Fruit fly (Drosophila melanogaster) whole organism, embryonic: ENCODE measurements around the gene CG6398.

Source experiments
- Bdp1 ChIP-seq: fragments of 200-800 bp; sonication (Bioruptor generic); optimal IDR thresholded peaks from 3 replicates; lab custom pipeline; 2016; ENCODE audit warnings: missing biosample characterization, missing genetic modification characterization
- BtbVII ChIP-seq: fragments of 200-800 bp; sonication (Bioruptor generic); optimal IDR thresholded peaks from 3 replicates; lab custom pipeline; 2017; ENCODE audit warnings: missing biosample characterization, mild to moderate bottlenecking, missing genetic modification characterization
- CG10147 ChIP-seq: fragments of 200-800 bp; sonication (Bioruptor generic); optimal IDR thresholded peaks from 2 replicates; lab custom pipeline; 2019; ENCODE audit warnings: missing biosample characterization, mild to moderate bottlenecking, missing genetic modification characterization, moderate library complexity
- CG11695 ChIP-seq: fragments of 200-800 bp; sonication (Bioruptor generic); IDR thresholded peaks from 3 replicates; pipeline ENCODE4 v1.3.6; 2022; ENCODE audit warnings: missing biosample characterization, missing genetic modification characterization
- CG13287 ChIP-seq: fragments of 200-800 bp; sonication (Bioruptor generic); IDR thresholded peaks from 2 replicates; pipeline ENCODE4 v1.3.6; 2022; ENCODE audit warnings: missing biosample characterization, missing genetic modification characterization; ENCODE audit not compliant: partially characterized antibody
- CG14014 ChIP-seq: fragments of 200-800 bp; sonication (Bioruptor generic); IDR thresholded peaks from 2 replicates; pipeline ENCODE4 v1.3.6; 2022; ENCODE audit warnings: missing biosample characterization, missing genetic modification characterization
- CG14050 ChIP-seq: fragments of 200-800 bp; sonication (Bioruptor generic); IDR thresholded peaks from 3 replicates; pipeline ENCODE4 v1.3.6; 2022; ENCODE audit warnings: missing biosample characterization, missing genetic modification characterization
- CG15073 ChIP-seq: fragments of 200-800 bp; sonication (Bioruptor generic); optimal IDR thresholded peaks from 2 replicates; lab custom pipeline; 2016; ENCODE audit warnings: missing biosample characterization, missing genetic modification characterization
- CG15696 ChIP-seq: fragments of 200-800 bp; sonication (Bioruptor generic); optimal IDR thresholded peaks from 2 replicates; lab custom pipeline; 2019; ENCODE audit warnings: missing biosample characterization, mild to moderate bottlenecking, missing genetic modification characterization, moderate library complexity
- CG17359 ChIP-seq: fragments of 200-800 bp; sonication (Bioruptor generic); optimal IDR thresholded peaks from 3 replicates; lab custom pipeline; 2018; ENCODE audit warnings: missing biosample characterization, mild to moderate bottlenecking, missing genetic modification characterization, moderate library complexity
- CG3065 ChIP-seq: fragments of 200-800 bp; sonication (Bioruptor generic); optimal IDR thresholded peaks from 2 replicates; lab custom pipeline; 2016; ENCODE audit warnings: missing biosample characterization, missing genetic modification characterization
- CG31388 ChIP-seq: fragments of 200-800 bp; sonication (Bioruptor generic); optimal IDR thresholded peaks from 2 replicates; lab custom pipeline; 2016; ENCODE audit warnings: missing biosample characterization, missing genetic modification characterization
- CG32772 ChIP-seq: fragments of 200-800 bp; sonication (Bioruptor generic); IDR thresholded peaks from 2 replicates; pipeline ENCODE4 v1.3.6; 2022; ENCODE audit warnings: missing biosample characterization, missing genetic modification characterization
- CG34224 ChIP-seq: fragments of 200-800 bp; sonication (Bioruptor generic); IDR thresholded peaks from 3 replicates; pipeline ENCODE4 v1.3.6; 2022; ENCODE audit warnings: missing biosample characterization, missing genetic modification characterization; ENCODE audit not compliant: partially characterized antibody
- CG34422 ChIP-seq: fragments of 200-800 bp; sonication (Bioruptor generic); IDR thresholded peaks from 3 replicates; pipeline ENCODE4 v1.3.6; 2022; ENCODE audit warnings: missing biosample characterization, missing genetic modification characterization
- CG4617 ChIP-seq: fragments of 200-800 bp; sonication (Bioruptor generic); optimal IDR thresholded peaks from 3 replicates; lab custom pipeline; 2016; ENCODE audit warnings: missing biosample characterization, missing genetic modification characterization, borderline replicate concordance
- CG5245 ChIP-seq: fragments of 200-800 bp; sonication (Bioruptor generic); optimal IDR thresholded peaks from 3 replicates; lab custom pipeline; 2016; ENCODE audit warnings: missing biosample characterization, missing genetic modification characterization
- CG6791 ChIP-seq: fragments of 200-800 bp; sonication (Bioruptor generic); IDR thresholded peaks from 3 replicates; pipeline ENCODE4 v1.3.6; 2022; ENCODE audit warnings: missing biosample characterization, missing genetic modification characterization; ENCODE audit not compliant: partially characterized antibody
- CG6813 ChIP-seq: fragments of 200-800 bp; sonication (Bioruptor generic); optimal IDR thresholded peaks from 2 replicates; lab custom pipeline; 2017; ENCODE audit warnings: missing biosample characterization, missing genetic modification characterization, mild to moderate bottlenecking, moderate library complexity, missing genetic modification reagents
- CG8944 ChIP-seq: fragments of 200-800 bp; sonication (Bioruptor generic); optimal IDR thresholded peaks from 3 replicates; lab custom pipeline; 2016; ENCODE audit warnings: missing biosample characterization, missing genetic modification characterization
- CG9727 ChIP-seq: fragments of 200-800 bp; sonication (Bioruptor generic); optimal IDR thresholded peaks from 3 replicates; lab custom pipeline; 2017; ENCODE audit warnings: missing biosample characterization, mild to moderate bottlenecking, missing genetic modification characterization
- Dek ChIP-seq: fragments of 200-800 bp; sonication (Bioruptor generic); optimal IDR thresholded peaks from 3 replicates; lab custom pipeline; 2019; ENCODE audit warnings: missing biosample characterization, mild to moderate bottlenecking, missing genetic modification characterization, moderate library complexity
- E2f2 ChIP-seq: fragments of 200-800 bp; sonication (Bioruptor generic); IDR thresholded peaks from 2 replicates; pipeline ENCODE4 v1.3.6; 2022; ENCODE audit warnings: missing biosample characterization, missing genetic modification characterization
- ERR ChIP-seq: fragments of 200-800 bp; sonication (Bioruptor generic); optimal IDR thresholded peaks from 2 replicates; lab custom pipeline; 2016; ENCODE audit warnings: missing biosample characterization, missing genetic modification characterization
- NFAT ChIP-seq: fragments of 200-800 bp; sonication (Bioruptor generic); IDR thresholded peaks from 2 replicates; pipeline ENCODE4 v1.3.6; 2022; ENCODE audit warnings: missing biosample characterization, missing genetic modification characterization
- NK7.1 ChIP-seq: fragments of 200-800 bp; sonication (Bioruptor generic); optimal IDR thresholded peaks from 3 replicates; lab custom pipeline; 2016; ENCODE audit warnings: missing biosample characterization, missing genetic modification characterization
- Optix ChIP-seq: fragments of 200-800 bp; sonication (Bioruptor generic); IDR thresholded peaks from 3 replicates; pipeline ENCODE4 v1.3.6; 2022; ENCODE audit warnings: missing biosample characterization, missing genetic modification characterization
- Poxn ChIP-seq: fragments of 200-800 bp; sonication (Bioruptor generic); IDR thresholded peaks from 2 replicates; pipeline ENCODE4 v1.3.6; 2022; ENCODE audit warnings: missing biosample characterization, missing genetic modification characterization
- Spps ChIP-seq: fragments of 200-800 bp; sonication (Bioruptor generic); optimal IDR thresholded peaks from 2 replicates; lab custom pipeline; 2018; ENCODE audit warnings: missing biosample characterization, mild to moderate bottlenecking, missing genetic modification characterization
- YL-1 ChIP-seq: fragments of 200-800 bp; sonication (Bioruptor generic); optimal IDR thresholded peaks from 3 replicates; lab custom pipeline; 2017; ENCODE audit warnings: missing biosample characterization, mild to moderate bottlenecking, missing genetic modification characterization
- ara ChIP-seq: fragments of 200-800 bp; sonication (Bioruptor generic); IDR thresholded peaks from 2 replicates; pipeline ENCODE4 v1.3.6; 2022; ENCODE audit warnings: missing biosample characterization, missing genetic modification characterization
- cad ChIP-seq: fragments of >200 bp; optimal IDR thresholded peaks from 2 replicates; lab custom pipeline; 2017; ENCODE audit warnings: missing biosample characterization, missing genetic modification characterization
- cas ChIP-seq: fragments of 200-800 bp; sonication (Bioruptor generic); IDR thresholded peaks from 2 replicates; pipeline ENCODE4 v1.3.6; 2022; ENCODE audit warnings: missing biosample characterization, missing genetic modification characterization
- dpn ChIP-seq, 2 experiments: fragments of 200-800 bp; sonication (Bioruptor generic); optimal IDR thresholded peaks; 3 replicates each; lab custom pipeline; 2016; ENCODE audit warnings: missing biosample characterization in 2 of 2, missing genetic modification characterization in 2 of 2
- en ChIP-seq: fragments of 200-800 bp; sonication (Bioruptor generic); optimal IDR thresholded peaks from 2 replicates; lab custom pipeline; 2016; ENCODE audit warnings: missing biosample characterization, missing genetic modification characterization
- esg ChIP-seq: fragments of 200-800 bp; sonication (Bioruptor generic); conservative IDR thresholded peaks from 2 replicates; pipeline ENCODE4 v1.3.6; 2022; ENCODE audit warnings: missing biosample characterization, missing genetic modification characterization
- eve ChIP-seq, 2 experiments: fragments of >200 bp; optimal IDR thresholded peaks; 2 replicates each; lab custom pipeline; 2017; ENCODE audit warnings: missing biosample characterization in 2 of 2, missing genetic modification characterization in 2 of 2
- eyg ChIP-seq: fragments of 200-800 bp; sonication (Bioruptor generic); optimal IDR thresholded peaks from 3 replicates; lab custom pipeline; 2016; ENCODE audit warnings: missing biosample characterization, missing genetic modification characterization
- fd64A ChIP-seq: fragments of 200-800 bp; sonication (Bioruptor generic); optimal IDR thresholded peaks from 3 replicates; lab custom pipeline; 2018; ENCODE audit warnings: missing biosample characterization, mild to moderate bottlenecking, missing genetic modification characterization
- grau ChIP-seq: fragments of 200-800 bp; optimal IDR thresholded peaks from 3 replicates; lab custom pipeline; 2019; ENCODE audit warnings: missing biosample characterization, mild to moderate bottlenecking, missing genetic modification characterization, moderate library complexity
- h ChIP-seq: fragments of >200 bp; optimal IDR thresholded peaks from 2 replicates; lab custom pipeline; 2017
- hbn ChIP-seq: fragments of 200-800 bp; sonication (Bioruptor generic); IDR thresholded peaks from 2 replicates; pipeline ENCODE4 v1.3.6; 2022; ENCODE audit warnings: missing biosample characterization, missing genetic modification characterization; ENCODE audit not compliant: partially characterized antibody
- ind ChIP-seq: fragments of 200-800 bp; sonication (Bioruptor generic); optimal IDR thresholded peaks from 3 replicates; lab custom pipeline; 2016; ENCODE audit warnings: missing biosample characterization, missing genetic modification characterization
- inv ChIP-seq: fragments of 200-800 bp; sonication (Bioruptor generic); IDR thresholded peaks from 2 replicates; pipeline ENCODE4 v1.3.6; 2022; ENCODE audit warnings: missing biosample characterization, missing genetic modification characterization; ENCODE audit not compliant: partially characterized antibody
- otp ChIP-seq: fragments of 200-800 bp; sonication (Bioruptor generic); IDR thresholded peaks from 3 replicates; pipeline ENCODE4, ENCODE4 v1.3.6; 2022; ENCODE audit warnings: missing biosample characterization, missing genetic modification characterization
- p53 ChIP-seq: fragments of 200-800 bp; sonication (Bioruptor generic); optimal IDR thresholded peaks from 2 replicates; lab custom pipeline; 2016; ENCODE audit warnings: missing biosample characterization, missing genetic modification characterization
- seq ChIP-seq: fragments of 200-800 bp; sonication (Bioruptor generic); IDR thresholded peaks from 2 replicates; pipeline ENCODE4 v1.3.6; 2022; ENCODE audit warnings: missing biosample characterization, missing genetic modification characterization
- sima ChIP-seq: fragments of 200-800 bp; sonication (Bioruptor generic); optimal IDR thresholded peaks from 2 replicates; lab custom pipeline; 2016; ENCODE audit warnings: missing biosample characterization, missing genetic modification characterization
- slou ChIP-seq: fragments of 200-800 bp; sonication (Bioruptor generic); optimal IDR thresholded peaks from 3 replicates; lab custom pipeline; 2016; ENCODE audit warnings: missing biosample characterization, missing genetic modification characterization
- so ChIP-seq: fragments of 200-800 bp; sonication (Bioruptor generic); IDR thresholded peaks from 3 replicates; pipeline ENCODE4 v1.3.6; 2022; ENCODE audit warnings: missing biosample characterization, missing genetic modification characterization
- tgo ChIP-seq: fragments of 200-800 bp; sonication (Bioruptor generic); IDR thresholded peaks from 3 replicates; pipeline ENCODE4 v1.3.6; 2022; ENCODE audit warnings: missing biosample characterization, missing genetic modification characterization
- twi ChIP-seq: fragments of 200-800 bp; optimal IDR thresholded peaks from 2 replicates; lab custom pipeline; 2019; ENCODE audit warnings: missing biosample characterization, mild to moderate bottlenecking, missing genetic modification characterization, moderate library complexity
- usp ChIP-seq: fragments of >200 bp; optimal IDR thresholded peaks from 2 replicates; lab custom pipeline; 2017; ENCODE audit warnings: missing biosample characterization, missing genetic modification characterization

The CG6398 gene

DNA sequence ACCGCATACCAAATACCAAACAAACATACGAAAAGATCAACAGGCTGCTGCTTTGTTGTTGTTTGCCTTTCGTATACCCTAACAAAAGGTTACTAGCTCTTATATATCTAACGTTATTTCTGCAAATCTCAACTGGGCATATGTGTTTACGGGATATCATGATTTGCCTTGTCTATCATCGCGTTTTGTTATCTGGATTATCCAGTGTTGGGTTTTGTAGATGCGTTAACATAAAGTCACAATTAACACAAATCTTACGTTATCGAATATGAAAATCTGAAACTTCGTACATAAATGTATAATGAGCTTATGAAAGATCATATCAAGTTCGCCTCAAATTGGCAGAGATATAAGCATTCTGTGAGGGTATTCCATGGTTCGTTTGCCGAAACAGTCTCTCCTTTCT is 414 bp upstream of the CG6398 start (continued):
- no peak for TF ChIP-seq CG15073
- TF ChIP-seq grau (tag; lab: Kevin White, UChicago), result peak; percentile 34
- TF ChIP-seq YL-1, result no peak
- TF ChIP-seq so, result no peak
- TF ChIP-seq CG6791 (GFP tag; lab: Robert Waterston, UW), result no peak
- no peak for TF ChIP-seq NK7.1 (GFP tag; lab: Kevin White, UChicago)
- TF ChIP-seq CG3065 (GFP tag; lab: Kevin White, UChicago), result no peak
- TF ChIP-seq cas, result no peak
- no peak for TF ChIP-seq E2f2 (GFP tag; lab: Robert Waterston, UW)
- no peak for TF ChIP-seq ERR (GFP tag; lab: Kevin White, UChicago)
- TF ChIP-seq CG8944 (GFP tag; lab: Kevin White, UChicago), result no peak
- TF ChIP-seq eve (GFP tag; optimal IDR thresholded peaks at IDR 0.05; lab: Kevin White, UChicago), result no peak
- no peak for TF ChIP-seq Spps (tag; lab: Kevin White, UChicago)
- TF ChIP-seq Dek (tag; lab: Kevin White, UChicago), result no peak
- no peak for TF ChIP-seq CG34224 (GFP tag; lab: Robert Waterston, UW)
- TF ChIP-seq CG15696, result peak; percentile 64
- no peak for TF ChIP-seq eyg (GFP tag; lab: Kevin White, UChicago)
- TF ChIP-seq sima (GFP tag; lab: Kevin White, UChicago), result no peak
- no peak for TF ChIP-seq p53 (GFP tag; lab: Kevin White, UChicago)
- no peak for TF ChIP-seq CG31388 (GFP tag; lab: Kevin White, UChicago)
- no peak for TF ChIP-seq Optix
- peak; percentile 17 for TF ChIP-seq CG17359 (tag; lab: Kevin White, UChicago)
- TF ChIP-seq BtbVII (GFP tag; lab: Kevin White, UChicago), result no peak
- TF ChIP-seq CG10147 (GFP tag; lab: Kevin White, UChicago), result no peak
- no peak for TF ChIP-seq NFAT (GFP tag; lab: Robert Waterston, UW)
- no peak for TF ChIP-seq en (GFP tag; lab: Kevin White, UChicago)
- TF ChIP-seq CG9727 (GFP tag; lab: Kevin White, UChicago), result peak; percentile 76
- TF ChIP-seq usp (GFP tag; lab: Kevin White, UChicago), result no peak
- TF ChIP-seq CG5245 (GFP tag; lab: Kevin White, UChicago), result no peak
- TF ChIP-seq ind (GFP tag; lab: Kevin White, UChicago), result no peak
- TF ChIP-seq cad, result no peak
- no peak for TF ChIP-seq CG4617 (GFP tag; lab: Kevin White, UChicago)
- TF ChIP-seq CG34422 (GFP tag; lab: Robert Waterston, UW), result no peak
- TF ChIP-seq slou (GFP tag; lab: Kevin White, UChicago), result no peak
- TF ChIP-seq inv (GFP tag; lab: Robert Waterston, UW), result no peak
- TF ChIP-seq ara (GFP tag; lab: Robert Waterston, UW), result no peak
- no peak for TF ChIP-seq tgo (GFP tag; lab: Robert Waterston, UW)
- TF ChIP-seq hbn, result no peak
- no peak for TF ChIP-seq seq (GFP tag; lab: Robert Waterston, UW)
- no peak for TF ChIP-seq CG14014 (GFP tag; lab: Robert Waterston, UW)
- TF ChIP-seq CG6813 (GFP tag; lab: Kevin White, UChicago), result peak; percentile 35
- no peak for TF ChIP-seq fd64A (GFP tag; lab: Kevin White, UChicago)
- TF ChIP-seq Poxn (GFP tag; lab: Robert Waterston, UW), result no peak
- TF ChIP-seq CG11695 (GFP tag; lab: Robert Waterston, UW), result no peak
- TF ChIP-seq otp (GFP tag; lab: Robert Waterston, UW), result peak; percentile 40; the same call in 1 of the 3 replicates
- no peak for TF ChIP-seq esg (GFP tag; lab: Robert Waterston, UW)
- TF ChIP-seq CG13287, result no peak
- no peak for TF ChIP-seq CG14050
- TF ChIP-seq Bdp1, result no peak
- peak in 1 of 2 experiments; percentile 14 for TF ChIP-seq dpn (GFP tag; optimal IDR thresholded peaks at IDR 0.05; lab: Kevin White, UChicago)
- TF ChIP-seq h (lab: Kevin White, UChicago), result no peak
- TF ChIP-seq twi (tag; lab: Kevin White, UChicago), result peak; percentile 8
- no peak for TF ChIP-seq CG32772 (GFP tag; lab: Robert Waterston, UW)
